Fruit fly (Drosophila melanogaster) whole organism, embryonic: ENCODE measurements around the gene kek6.
A peak's percentile ranks its signal among the peaks of the same experiment; 100 is the strongest.

Experiments
- CG10267 ChIP-seq: fragments of 200-800 bp; sonication (Bioruptor generic); optimal IDR thresholded peaks from 2 replicates; lab custom pipeline; 2018; ENCODE audit warnings: missing biosample characterization, mild to moderate bottlenecking, missing genetic modification characterization, moderate library complexity
- CG10462 ChIP-seq: fragments of 200-800 bp; sonication (Bioruptor generic); optimal IDR thresholded peaks from 2 replicates; lab custom pipeline; 2016; ENCODE audit warnings: missing biosample characterization, missing genetic modification characterization
- CG12659 ChIP-seq: fragments of 200-800 bp; sonication (Bioruptor generic); optimal IDR thresholded peaks from 3 replicates; lab custom pipeline; 2017; ENCODE audit warnings: mild to moderate bottlenecking, missing biosample characterization, missing genetic modification reagents, missing genetic modification characterization
- CG14710 ChIP-seq: fragments of 200-800 bp; sonication (Bioruptor generic); optimal IDR thresholded peaks from 3 replicates; lab custom pipeline; 2019; ENCODE audit warnings: missing biosample characterization, mild to moderate bottlenecking, missing genetic modification characterization, moderate library complexity
- CG15601 ChIP-seq: fragments of 200-800 bp; sonication (Bioruptor generic); optimal IDR thresholded peaks from 3 replicates; lab custom pipeline; 2019; ENCODE audit warnings: missing biosample characterization, mild to moderate bottlenecking, missing genetic modification characterization, moderate library complexity
- CG16815 ChIP-seq: fragments of 200-800 bp; sonication (Bioruptor generic); optimal IDR thresholded peaks from 3 replicates; lab custom pipeline; 2017; ENCODE audit warnings: missing biosample characterization, mild to moderate bottlenecking, missing genetic modification characterization
- CG17186 ChIP-seq: fragments of 200-800 bp; sonication (Bioruptor generic); optimal IDR thresholded peaks from 3 replicates; lab custom pipeline; 2017; ENCODE audit warnings: missing biosample characterization, missing genetic modification reagents, missing genetic modification characterization
- CG17912 ChIP-seq: fragments of 200-800 bp; sonication (Bioruptor generic); optimal IDR thresholded peaks from 2 replicates; lab custom pipeline; 2018; ENCODE audit warnings: missing biosample characterization, mild to moderate bottlenecking, missing genetic modification characterization
- CG1792 ChIP-seq: fragments of 200-800 bp; sonication (Bioruptor generic); optimal IDR thresholded peaks from 2 replicates; lab custom pipeline; 2016; ENCODE audit warnings: missing biosample characterization, missing genetic modification characterization
- CG2712 ChIP-seq: fragments of 200-800 bp; optimal IDR thresholded peaks from 3 replicates; lab custom pipeline; 2019; ENCODE audit warnings: missing biosample characterization, mild to moderate bottlenecking, missing genetic modification characterization, moderate library complexity
- CG4328 ChIP-seq: fragments of 200-800 bp; sonication (Bioruptor generic); optimal IDR thresholded peaks from 3 replicates; lab custom pipeline; 2017; ENCODE audit warnings: missing biosample characterization, missing genetic modification reagents, missing genetic modification characterization
- CG4617 ChIP-seq: fragments of 200-800 bp; sonication (Bioruptor generic); optimal IDR thresholded peaks from 3 replicates; lab custom pipeline; 2016; ENCODE audit warnings: missing biosample characterization, missing genetic modification characterization, borderline replicate concordance
- CG6689 ChIP-seq: fragments of 200-800 bp; sonication (Bioruptor generic); IDR thresholded peaks from 2 replicates; pipeline ENCODE4 v1.3.6; 2022; ENCODE audit warnings: missing biosample characterization, missing genetic modification characterization
- CG8290 ChIP-seq, 3 experiments: fragments of 200-800 bp; sonication (Bioruptor generic); optimal IDR thresholded peaks; 2 replicates each; lab custom pipeline; 2016 to 2019; ENCODE audit warnings: missing biosample characterization in 3 of 3, missing genetic modification characterization in 3 of 3, mild to moderate bottlenecking in 2 of 3, moderate library complexity in 1 of 3
- CG8359 ChIP-seq: fragments of 200-800 bp; sonication (Bioruptor generic); optimal IDR thresholded peaks from 2 replicates; lab custom pipeline; 2017; ENCODE audit warnings: missing biosample characterization, mild to moderate bottlenecking, missing genetic modification characterization, borderline replicate concordance
- D ChIP-seq, 2 experiments: fragments of 200-800 bp in 1 of 2; fragments of >200 bp in 1 of 2; sonication (Bioruptor generic) in 1 of 2; optimal IDR thresholded peaks; 2 replicates in 1 of 2; 3 replicates in 1 of 2; lab custom pipeline; 2017; ENCODE audit warnings: mild to moderate bottlenecking in 1 of 2, missing biosample characterization in 1 of 2, missing genetic modification characterization in 1 of 2, missing genetic modification reagents in 1 of 2
- Dp ChIP-seq: fragments of 200-800 bp; sonication (Bioruptor generic); optimal IDR thresholded peaks from 2 replicates; lab custom pipeline; 2018; ENCODE audit warnings: missing biosample characterization, mild to moderate bottlenecking, missing genetic modification characterization, moderate library complexity
- Ets97D ChIP-seq: fragments of 200-800 bp; sonication (Bioruptor generic); optimal IDR thresholded peaks from 3 replicates; lab custom pipeline; 2016; ENCODE audit warnings: missing biosample characterization, missing genetic modification characterization
- Hr39 ChIP-seq: fragments of >200 bp; optimal IDR thresholded peaks from 2 replicates; lab custom pipeline; 2017
- Jarid2 ChIP-seq: fragments of 200-800 bp; sonication (Bioruptor generic); optimal IDR thresholded peaks from 3 replicates; lab custom pipeline; 2017; ENCODE audit warnings: mild to moderate bottlenecking, missing biosample characterization, missing genetic modification reagents, missing genetic modification characterization
- MESR4 ChIP-seq: fragments of 200-800 bp; sonication (Bioruptor generic); optimal IDR thresholded peaks from 2 replicates; lab custom pipeline; 2018; ENCODE audit warnings: missing biosample characterization, mild to moderate bottlenecking, missing genetic modification characterization, moderate library complexity
- Med ChIP-seq: fragments of 200-800 bp; sonication (Bioruptor generic); peaks from one replicate; lab custom pipeline; 2016; ENCODE audit warnings: missing biosample characterization, missing genetic modification characterization, mild to moderate bottlenecking, inconsistent platforms, moderate library complexity
- Myb ChIP-seq: fragments of 200-800 bp; sonication (Bioruptor generic); optimal IDR thresholded peaks from 2 replicates; lab custom pipeline; 2016; ENCODE audit warnings: missing biosample characterization, missing genetic modification characterization
- NC2α ChIP-seq: fragments of 200-800 bp; sonication (Bioruptor generic); optimal IDR thresholded peaks from 2 replicates; lab custom pipeline; 2016; ENCODE audit warnings: missing biosample characterization, missing genetic modification characterization
- Neu2 ChIP-seq: fragments of 200-800 bp; sonication (Bioruptor generic); optimal IDR thresholded peaks from 3 replicates; lab custom pipeline; 2016; ENCODE audit warnings: missing biosample characterization, missing genetic modification characterization, borderline replicate concordance
- Nf-YC ChIP-seq: fragments of 200-800 bp; optimal IDR thresholded peaks from 3 replicates; lab custom pipeline; 2019; ENCODE audit warnings: missing biosample characterization, mild to moderate bottlenecking, missing genetic modification characterization, moderate library complexity
- Sry-δ ChIP-seq: fragments of 200-800 bp; sonication (Bioruptor generic); optimal IDR thresholded peaks from 2 replicates; lab custom pipeline; 2016; ENCODE audit warnings: missing biosample characterization, missing genetic modification characterization
- Trl ChIP-seq, 3 experiments: fragments of >200 bp in 2 of 3; fragments of 200-800 bp in 1 of 3; sonication (Bioruptor generic) in 1 of 3; optimal IDR thresholded peaks; 2 replicates in 1 of 3; 3 replicates in 2 of 3; lab custom pipeline; 2016 to 2017; ENCODE audit warnings: missing biosample characterization in 1 of 3, missing genetic modification characterization in 1 of 3
- bsh ChIP-seq, 2 experiments: fragments of 200-800 bp; sonication (Bioruptor generic); optimal IDR thresholded peaks; 2 replicates each; lab custom pipeline; 2017 to 2018; ENCODE audit warnings: mild to moderate bottlenecking in 2 of 2, missing biosample characterization in 2 of 2, missing genetic modification characterization in 2 of 2, moderate library complexity in 1 of 2
- cg ChIP-seq: fragments of 200-800 bp; sonication (Bioruptor generic); optimal IDR thresholded peaks from 3 replicates; lab custom pipeline; 2019; ENCODE audit warnings: missing biosample characterization, mild to moderate bottlenecking, missing genetic modification characterization, moderate library complexity
- dmrt11E ChIP-seq: fragments of 200-800 bp; sonication (Bioruptor generic); optimal IDR thresholded peaks from 3 replicates; lab custom pipeline; 2018; ENCODE audit warnings: missing biosample characterization, mild to moderate bottlenecking, missing genetic modification characterization, moderate library complexity
- exex ChIP-seq: fragments of 200-800 bp; sonication (Bioruptor generic); optimal IDR thresholded peaks from 4 replicates; lab custom pipeline; 2018; ENCODE audit warnings: missing biosample characterization, mild to moderate bottlenecking, missing genetic modification characterization, moderate library complexity
- gfzf ChIP-seq: fragments of 200-800 bp; sonication (Bioruptor generic); optimal IDR thresholded peaks from 2 replicates; lab custom pipeline; 2016; ENCODE audit warnings: missing biosample characterization, mild to moderate bottlenecking, missing genetic modification characterization, moderate library complexity
- gro ChIP-seq: fragments of 200-800 bp; sonication (Bioruptor generic); optimal IDR thresholded peaks from 2 replicates; lab custom pipeline; 2016; ENCODE audit warnings: missing biosample characterization, missing genetic modification characterization
- hth ChIP-seq: fragments of >200 bp; optimal IDR thresholded peaks from 2 replicates; lab custom pipeline; 2017; ENCODE audit warnings: inconsistent platforms
- jing ChIP-seq: fragments of 200-800 bp; sonication (Bioruptor generic); optimal IDR thresholded peaks from 2 replicates; lab custom pipeline; 2018; ENCODE audit warnings: missing biosample characterization, mild to moderate bottlenecking, missing genetic modification characterization
- pb ChIP-seq: fragments of 200-800 bp; sonication (Bioruptor generic); optimal IDR thresholded peaks from 3 replicates; lab custom pipeline; 2016; ENCODE audit warnings: missing biosample characterization, missing genetic modification characterization
- peb ChIP-seq: fragments of 200-800 bp; sonication (Bioruptor generic); IDR thresholded peaks from 2 replicates; pipeline ENCODE4 v1.3.6; 2022; ENCODE audit warnings: missing biosample characterization, missing genetic modification characterization
- pho ChIP-seq: fragments of 200-800 bp; sonication (Bioruptor generic); optimal IDR thresholded peaks from 2 replicates; lab custom pipeline; 2016; ENCODE audit warnings: missing biosample characterization, missing genetic modification characterization
- phol ChIP-seq: fragments of 200-800 bp; sonication (Bioruptor generic); optimal IDR thresholded peaks from 3 replicates; lab custom pipeline; 2018; ENCODE audit warnings: missing biosample characterization, mild to moderate bottlenecking, missing genetic modification characterization, moderate library complexity
- prd ChIP-seq, 3 experiments: fragments of >200 bp in 2 of 3; fragments of 200-800 bp in 1 of 3; sonication (Bioruptor generic) in 1 of 3; optimal IDR thresholded peaks in 2 of 3; IDR thresholded peaks in 1 of 3; 2 replicates in 2 of 3; 3 replicates in 1 of 3; pipeline versions ENCODE4 v1.3.6 to Lab custom; 2017 to 2022; ENCODE audit warnings: missing biosample characterization in 1 of 3, missing genetic modification characterization in 1 of 3
- psq ChIP-seq: fragments of 200-800 bp; sonication (Bioruptor generic); optimal IDR thresholded peaks from 2 replicates; lab custom pipeline; 2017; ENCODE audit warnings: missing biosample characterization, missing genetic modification characterization
- sd ChIP-seq: fragments of 200-800 bp; sonication (Bioruptor generic); optimal IDR thresholded peaks from 3 replicates; lab custom pipeline; 2018; ENCODE audit warnings: missing biosample characterization, mild to moderate bottlenecking, missing genetic modification characterization, moderate library complexity
- slp2 ChIP-seq: fragments of 200-800 bp; sonication (Bioruptor generic); optimal IDR thresholded peaks from 2 replicates; lab custom pipeline; 2016; ENCODE audit warnings: missing biosample characterization, missing genetic modification characterization
- sqz ChIP-seq: fragments of 200-800 bp; sonication (Bioruptor generic); optimal IDR thresholded peaks from 3 replicates; lab custom pipeline; 2018; ENCODE audit warnings: missing biosample characterization, mild to moderate bottlenecking, missing genetic modification characterization
- stwl ChIP-seq: fragments of 200-800 bp; sonication (Bioruptor generic); optimal IDR thresholded peaks from 3 replicates; lab custom pipeline; 2018; ENCODE audit warnings: missing biosample characterization, mild to moderate bottlenecking, missing genetic modification characterization, moderate library complexity

kek6 gene

dm6 chr3R:31610639-31611594 lies 11.0 kb upstream of the kek6 start, which contains the start of gene Med (continued):
- TF ChIP-seq gfzf (GFP tag; lab: Kevin White, UChicago): peak; percentile 98
- TF ChIP-seq Hr39 (lab: Kevin White, UChicago): no peak
- no peak for TF ChIP-seq NC2α
- no peak for TF ChIP-seq CG6689 (GFP tag; lab: Robert Waterston, UW)
- peak; percentile 40 for TF ChIP-seq Myb
- peak; percentile 74 for TF ChIP-seq CG12659 (GFP tag; lab: Kevin White, UChicago)
- no peak for TF ChIP-seq Neu2 (GFP tag; lab: Kevin White, UChicago)
- peak; percentile 41 for TF ChIP-seq Nf-YC (tag; lab: Kevin White, UChicago)
- TF ChIP-seq exex (tag; lab: Kevin White, UChicago): peak; percentile 45
- TF ChIP-seq CG14710 (tag; lab: Kevin White, UChicago): peak; percentile 51
- TF ChIP-seq peb: no peak
- peak; percentile 55 for TF ChIP-seq Dp (GFP tag; lab: Kevin White, UChicago)
- peak; percentile 3 for TF ChIP-seq Jarid2 (GFP tag; lab: Kevin White, UChicago)
- TF ChIP-seq CG16815 (GFP tag; lab: Kevin White, UChicago): no peak
- peak in 1 of 2 experiments; percentile 4 for TF ChIP-seq Trl (optimal IDR thresholded peaks at IDR 0.05; lab: Kevin White, UChicago)
- no peak for TF ChIP-seq Trl (GFP tag; optimal IDR thresholded peaks at IDR 0.05; lab: Kevin White, UChicago)
- TF ChIP-seq Ets97D (GFP tag; lab: Kevin White, UChicago): peak; percentile 72
- TF ChIP-seq pho (GFP tag; lab: Kevin White, UChicago): no peak
- TF ChIP-seq slp2 (GFP tag; lab: Kevin White, UChicago): no peak
- peak in 1 of 2 experiments; percentile 41 for TF ChIP-seq bsh (GFP tag; optimal IDR thresholded peaks at IDR 0.05; lab: Kevin White, UChicago)
- peak; percentile 48 for TF ChIP-seq Sry-δ (GFP tag; lab: Kevin White, UChicago)
- peak; percentile 73 for TF ChIP-seq CG17186
- no peak for TF ChIP-seq prd (optimal IDR thresholded peaks at IDR 0.05; lab: Kevin White, UChicago)
- no peak for TF ChIP-seq prd (GFP tag; IDR thresholded peaks at IDR 0.05; lab: Robert Waterston, UW)
- no peak for TF ChIP-seq dmrt11E
- no peak for TF ChIP-seq pb (GFP tag; lab: Kevin White, UChicago)
- TF ChIP-seq CG8290 (GFP tag; optimal IDR thresholded peaks at IDR 0.05; lab: Kevin White, UChicago): no peak
- TF ChIP-seq CG8290 (tag; optimal IDR thresholded peaks at IDR 0.05; lab: Kevin White, UChicago): peak in 1 of 2 experiments; percentile 20
- no peak for TF ChIP-seq hth (lab: Kevin White, UChicago)
- TF ChIP-seq cg: peak; percentile 85
- TF ChIP-seq CG10267 (tag; lab: Kevin White, UChicago): peak; percentile 42
- TF ChIP-seq sd (tag; lab: Kevin White, UChicago): peak; percentile 20
- peak; percentile 79 for TF ChIP-seq MESR4 (GFP tag; lab: Kevin White, UChicago)
- TF ChIP-seq CG8359 (GFP tag; lab: Kevin White, UChicago): peak; percentile 9
- TF ChIP-seq CG4328 (GFP tag; lab: Kevin White, UChicago): no peak
- TF ChIP-seq CG4617 (GFP tag; lab: Kevin White, UChicago): peak; percentile 99
- TF ChIP-seq Med (GFP tag; lab: Kevin White, UChicago): peak; percentile 96
- TF ChIP-seq CG1792 (GFP tag; lab: Kevin White, UChicago): peak; percentile 55
- TF ChIP-seq CG15601 (tag; lab: Kevin White, UChicago): peak; percentile 42
- peak; percentile 40 for TF ChIP-seq psq
- peak; percentile 16 for TF ChIP-seq CG2712
- peak; percentile 60 for TF ChIP-seq CG17912 (GFP tag; lab: Kevin White, UChicago)
- TF ChIP-seq phol (tag; lab: Kevin White, UChicago): peak; percentile 36
- peak; percentile 31 for TF ChIP-seq gro
- no peak for TF ChIP-seq jing (GFP tag; lab: Kevin White, UChicago)
- peak; percentile 58 for TF ChIP-seq D (optimal IDR thresholded peaks at IDR 0.05; lab: Kevin White, UChicago)
- no peak for TF ChIP-seq D (GFP tag; optimal IDR thresholded peaks at IDR 0.05; lab: Kevin White, UChicago)
- TF ChIP-seq stwl (tag; lab: Kevin White, UChicago): peak; percentile 55
- TF ChIP-seq CG10462 (GFP tag; lab: Kevin White, UChicago): no peak
- peak; percentile 58 for TF ChIP-seq sqz
